Fruit fly (Drosophila melanogaster): ENCODE results near the gene ChAT.

Gene ChAT

dm6 chr3R:18758548-18759257, 53.4 kb downstream of the ChAT start, which contains the start of gene Epg5 (continued):
- peak; percentile 50; the same call in 1 of the 2 replicates for TF ChIP-seq Gug (GFP tag; IDR thresholded peaks at IDR 0.05)
- TF ChIP-seq CG10669 (GFP tag; optimal IDR thresholded peaks at IDR 0.05): no peak
- TF ChIP-seq salr (GFP tag; optimal IDR thresholded peaks at IDR 0.05): peak in 1 of 2 experiments; percentile 42
- TF ChIP-seq CG11294 (GFP tag; IDR thresholded peaks at IDR 0.05): peak; percentile 52; the same call in 1 of the 2 replicates
- TF ChIP-seq svp (GFP tag): peak; percentile 93
- no peak for TF ChIP-seq ss (GFP tag; optimal IDR thresholded peaks at IDR 0.05)
